Worm (Caenorhabditis elegans) whole organism, L3 larva: Measurements from ENCODE around the gene C33A11.2.

Source experiments
- ZK546.5 ChIP-seq: sonication (generic microtip); optimal IDR thresholded peaks from 2 replicates; lab custom pipeline; 2017; ENCODE audit warnings: missing biosample characterization, missing genetic modification characterization
- aly-2 ChIP-seq: fragments of 150-350 bp; optimal IDR thresholded peaks from 2 replicates; lab custom pipeline; 2014; ENCODE audit warnings: missing biosample characterization, missing genetic modification characterization
- ama-1 ChIP-seq: fragments of 150-350 bp; optimal IDR thresholded peaks from 2 replicates; lab custom pipeline; 2018
- ceh-16 ChIP-seq: sonication (generic microtip); optimal IDR thresholded peaks from 2 replicates; lab custom pipeline; 2017; ENCODE audit warnings: missing biosample characterization, missing genetic modification characterization
- ceh-82 ChIP-seq: fragments of 150-350 bp; optimal IDR thresholded peaks from 2 replicates; lab custom pipeline; 2014; ENCODE audit warnings: missing biosample characterization, missing genetic modification characterization
- ceh-9 ChIP-seq: sonication (generic microtip); optimal IDR thresholded peaks from 2 replicates; lab custom pipeline; 2018; ENCODE audit warnings: missing biosample characterization, missing genetic modification characterization
- egl-27 ChIP-seq: sonication (generic microtip); optimal IDR thresholded peaks from 4 replicates; lab custom pipeline; 2017; ENCODE audit warnings: missing biosample characterization, missing genetic modification reagents, missing genetic modification characterization
- egl-5 ChIP-seq: fragments of 150-350 bp; optimal IDR thresholded peaks from 2 replicates; lab custom pipeline; 2017; ENCODE audit warnings: missing biosample characterization, missing genetic modification reagents, missing genetic modification characterization, inconsistent platforms
- elt-1 ChIP-seq: fragments of 150-350 bp; optimal IDR thresholded peaks from 2 replicates; lab custom pipeline; 2014; ENCODE audit warnings: missing biosample characterization, missing genetic modification characterization
- elt-2 ChIP-seq: sonication (generic microtip); optimal IDR thresholded peaks from 2 replicates; lab custom pipeline; 2016; ENCODE audit warnings: missing genetic modification reagents, mild to moderate bottlenecking, missing genetic modification characterization, missing compliant biosample characterization
- elt-3 ChIP-seq, 3 experiments: fragments of 150-350 bp in 1 of 3; sonication (generic microtip) in 2 of 3; optimal IDR thresholded peaks; 2 replicates in 2 of 3; 4 replicates in 1 of 3; lab custom pipeline; 2014 to 2017; ENCODE audit warnings: missing biosample characterization in 3 of 3, missing genetic modification characterization in 3 of 3
- fkh-10 ChIP-seq: sonication (generic microtip); optimal IDR thresholded peaks from 2 replicates; lab custom pipeline; 2017; ENCODE audit warnings: missing biosample characterization, missing genetic modification reagents, missing genetic modification characterization
- fkh-2 ChIP-seq: fragments of 150-350 bp; optimal IDR thresholded peaks from 2 replicates; lab custom pipeline; 2014; ENCODE audit warnings: missing biosample characterization, missing genetic modification reagents, missing genetic modification characterization
- fos-1 ChIP-seq: fragments of 150-350 bp; optimal IDR thresholded peaks from 2 replicates; lab custom pipeline; 2014; ENCODE audit warnings: missing biosample characterization, missing genetic modification characterization
- jun-1 ChIP-seq: fragments of 150-350 bp; optimal IDR thresholded peaks from 2 replicates; lab custom pipeline; 2014; ENCODE audit warnings: missing biosample characterization, missing genetic modification reagents, missing genetic modification characterization
- lin-15B ChIP-seq: fragments of 150-350 bp; optimal IDR thresholded peaks from 2 replicates; lab custom pipeline; 2014; ENCODE audit warnings: missing biosample characterization, missing genetic modification characterization
- lin-39 ChIP-seq: fragments of 150-350 bp; optimal IDR thresholded peaks from 2 replicates; lab custom pipeline; 2018; ENCODE audit warnings: missing biosample characterization, missing genetic modification reagents, missing genetic modification characterization
- lsy-12 ChIP-seq: sonication (generic microtip); optimal IDR thresholded peaks from 2 replicates; lab custom pipeline; 2016; ENCODE audit warnings: mild to moderate bottlenecking, missing genetic modification characterization, missing compliant biosample characterization
- mdl-1 ChIP-seq: fragments of 150-350 bp; optimal IDR thresholded peaks from 2 replicates; lab custom pipeline; 2014; ENCODE audit warnings: missing biosample characterization, missing genetic modification characterization
- mml-1 ChIP-seq: fragments of 150-350 bp; sonication (generic microtip); optimal IDR thresholded peaks from 3 replicates; lab custom pipeline; 2014; ENCODE audit warnings: missing biosample characterization, missing genetic modification characterization
- nfya-1 ChIP-seq: sonication (generic microtip); optimal IDR thresholded peaks from 2 replicates; lab custom pipeline; 2017; ENCODE audit warnings: missing genetic modification characterization, mild to moderate bottlenecking, missing compliant biosample characterization, antibody characterized with exemption, moderate library complexity; ENCODE audit not compliant: insufficient read depth
- nhr-11 ChIP-seq: fragments of 150-350 bp; optimal IDR thresholded peaks from 2 replicates; lab custom pipeline; 2014; ENCODE audit warnings: missing biosample characterization, missing genetic modification characterization
- nhr-23 ChIP-seq: fragments of 150-350 bp; optimal IDR thresholded peaks from 2 replicates; lab custom pipeline; 2014; ENCODE audit warnings: missing biosample characterization, missing genetic modification reagents, missing genetic modification characterization
- nhr-237 ChIP-seq: fragments of 150-350 bp; optimal IDR thresholded peaks from 2 replicates; lab custom pipeline; 2014; ENCODE audit warnings: missing biosample characterization, missing genetic modification characterization
- nhr-28 ChIP-seq: fragments of 150-350 bp; optimal IDR thresholded peaks from 2 replicates; lab custom pipeline; 2014; ENCODE audit warnings: missing biosample characterization, missing genetic modification characterization
- nhr-43 ChIP-seq: sonication (generic microtip); optimal IDR thresholded peaks from 2 replicates; lab custom pipeline; 2016; ENCODE audit warnings: mild to moderate bottlenecking, missing genetic modification characterization, missing compliant biosample characterization; ENCODE audit not compliant: poor library complexity, severe bottlenecking
- nhr-76 ChIP-seq: fragments of 150-350 bp; sonication (generic microtip); optimal IDR thresholded peaks from 5 replicates; lab custom pipeline; 2014; ENCODE audit warnings: missing biosample characterization, missing genetic modification characterization
- nhr-77 ChIP-seq: fragments of 150-350 bp; optimal IDR thresholded peaks from 2 replicates; lab custom pipeline; 2014; ENCODE audit warnings: missing biosample characterization, missing genetic modification characterization
- pha-4 ChIP-seq: fragments of 150-350 bp; optimal IDR thresholded peaks from 2 replicates; lab custom pipeline; 2014; ENCODE audit warnings: missing biosample characterization, missing genetic modification reagents, missing genetic modification characterization
- sea-2 ChIP-seq: fragments of 150-350 bp; sonication (generic microtip); optimal IDR thresholded peaks from 4 replicates; lab custom pipeline; 2014; ENCODE audit warnings: missing biosample characterization, missing genetic modification reagents, missing genetic modification characterization
- skn-1 ChIP-seq: fragments of 150-350 bp; optimal IDR thresholded peaks from 2 replicates; lab custom pipeline; 2014; ENCODE audit warnings: missing biosample characterization, missing genetic modification characterization
- snpc-4 ChIP-seq: fragments of 150-350 bp; optimal IDR thresholded peaks from 2 replicates; lab custom pipeline; 2014; ENCODE audit warnings: missing biosample characterization, missing genetic modification characterization
- unc-39 ChIP-seq: sonication (generic microtip); optimal IDR thresholded peaks from 4 replicates; lab custom pipeline; 2017; ENCODE audit warnings: missing biosample characterization, missing genetic modification characterization
- unc-62 ChIP-seq: fragments of 150-350 bp; sonication (generic microtip); optimal IDR thresholded peaks from 4 replicates; lab custom pipeline; 2014; ENCODE audit warnings: missing biosample characterization, missing genetic modification reagents, missing genetic modification characterization
- zag-1 ChIP-seq: fragments of 150-350 bp; optimal IDR thresholded peaks from 2 replicates; lab custom pipeline; 2014; ENCODE audit warnings: missing biosample characterization, missing genetic modification characterization
- ztf-4 ChIP-seq: fragments of 150-350 bp; optimal IDR thresholded peaks from 2 replicates; lab custom pipeline; 2014; ENCODE audit warnings: missing biosample characterization, missing genetic modification characterization

C33A11.2 gene

ce11 chrX:15327238-15327637, 38.6 kb upstream of the C33A11.2 start (continued):
- no peak for TF ChIP-seq aly-2 (tag; lab: Kevin White, UChicago)
- no peak for TF ChIP-seq nhr-11 (tag; lab: Kevin White, UChicago)
- no peak for TF ChIP-seq ama-1
- TF ChIP-seq fkh-10: no peak
- peak; percentile 92 for TF ChIP-seq elt-1 (tag; lab: Kevin White, UChicago)
- no peak for TF ChIP-seq ztf-4 (tag; lab: Kevin White, UChicago)
- no peak for TF ChIP-seq sea-2
- no peak for TF ChIP-seq elt-2 (tag; lab: Kevin White, UChicago)
- no peak for TF ChIP-seq ceh-82 (tag; lab: Kevin White, UChicago)
- TF ChIP-seq lin-15B (tag; lab: Kevin White, UChicago): no peak
- peak; percentile 6 for TF ChIP-seq nfya-1 (tag; lab: Kevin White, UChicago)
- no peak for TF ChIP-seq lsy-12 (tag; lab: Kevin White, UChicago)
- peak; percentile 22 for TF ChIP-seq unc-62 (GFP tag; lab: Kevin White, UChicago)
- TF ChIP-seq elt-3 (tag; optimal IDR thresholded peaks at IDR 0.05; lab: Kevin White, UChicago): peak in 1 of 3 experiments; percentile 18
- no peak for TF ChIP-seq mml-1 (tag; lab: Kevin White, UChicago)
- TF ChIP-seq ZK546.5: no peak
- no peak for TF ChIP-seq jun-1 (tag; lab: Kevin White, UChicago)
- no peak for TF ChIP-seq lin-39
- TF ChIP-seq nhr-23 (tag; lab: Kevin White, UChicago): peak; percentile 34
- TF ChIP-seq, all 47 proteins: peak for 7

- no peak for TF ChIP-seq mml-1 (tag; lab: Kevin White, UChicago)
- no peak for TF ChIP-seq fkh-2
- TF ChIP-seq ceh-82 (tag; lab: Kevin White, UChicago): no peak
- TF ChIP-seq nhr-237 (tag; lab: Kevin White, UChicago): no peak
- TF ChIP-seq ceh-16 (tag; lab: Kevin White, UChicago): no peak
Observed at ce11 chrX:15328343-15328742, 37.4 kb upstream of the C33A11.2 start.

- TF ChIP-seq jun-1 (tag; lab: Kevin White, UChicago) (no peak), nhr-43 (tag; lab: Kevin White, UChicago) (no peak), lsy-12 (tag; lab: Kevin White, UChicago) (no peak), ZK546.5 (no peak), ceh-9 (no peak), egl-5 (no peak), fos-1 (tag; lab: Kevin White, UChicago) (no peak), skn-1 (tag; lab: Kevin White, UChicago) (no peak), nhr-76 (no peak), elt-2 (tag; lab: Kevin White, UChicago) (no peak)
- TF ChIP-seq, all 47 proteins: peak for 0
Observed at ce11 chrX:15330664-15331063, 35.1 kb upstream of the C33A11.2 start, which contains the start of gene Y15E3A.4. Gene Y15E3A.4 (plus strand): TSS chrX:15330964.

- peak; percentile 99 for TF ChIP-seq pha-4 (tag; lab: Kevin White, UChicago)
- no peak for TF ChIP-seq mml-1 (tag; lab: Kevin White, UChicago)
Observed at ce11 chrX:15334897-15335296, 30.9 kb upstream of the C33A11.2 start.

- TF ChIP-seq zag-1 (tag; lab: Kevin White, UChicago) (no peak), fkh-10 (no peak), ceh-16 (tag; lab: Kevin White, UChicago) (no peak), lin-15B (tag; lab: Kevin White, UChicago) (no peak), snpc-4 (tag; lab: Kevin White, UChicago) (no peak), unc-39 (tag; lab: Kevin White, UChicago) (no peak), elt-2 (tag; lab: Kevin White, UChicago) (no peak), egl-5 (no peak), ceh-82 (tag; lab: Kevin White, UChicago) (no peak), lsy-12 (tag; lab: Kevin White, UChicago) (no peak), ceh-9 (no peak)
- TF ChIP-seq, all 47 proteins: peak for 0
Observed at ce11 chrX:15335636-15336035, 30.2 kb upstream of the C33A11.2 start.

- TF ChIP-seq jun-1 (tag; lab: Kevin White, UChicago) (no peak), nhr-237 (tag; lab: Kevin White, UChicago) (no peak), zag-1 (tag; lab: Kevin White, UChicago) (no peak), egl-27 (tag; lab: Kevin White, UChicago) (no peak), mdl-1 (no peak), nhr-28 (no peak), nhr-77 (no peak)
Observed at ce11 chrX:15336392-15336791, 29.4 kb upstream of the C33A11.2 start.
